Worm (Caenorhabditis elegans) whole organism, midembryonic: ENCODE results near the gene T28A8.5.

Experiments used
- klf-2 ChIP-seq: fragments of 200-800 bp; sonication (Bioruptor generic); conservative IDR thresholded peaks from 2 replicates; pipeline ENCODE4 v1.3.6; 2022; ENCODE audit warnings: missing genetic modification reagents, missing genetic modification characterization, missing compliant biosample characterization
- ztf-23 ChIP-seq: fragments of 200-800 bp; sonication (Bioruptor generic); IDR thresholded peaks from 2 replicates; pipeline ENCODE4 v1.3.6; 2022; ENCODE audit warnings: missing genetic modification reagents, missing genetic modification characterization, missing compliant biosample characterization

ce11 chrIII:13546537-13546936, 45.1 kb downstream of the T28A8.5 start, which contains the start of gene Y76A2B.4:
- TF ChIP-seq klf-2 (GFP tag; lab: Robert Waterston, UW) (no peak), ztf-23 (GFP tag; lab: Robert Waterston, UW) (no peak)
